Worm (Caenorhabditis elegans) whole organism, L3 larva: ENCODE measurements around the gene srr-6.
A peak's percentile ranks its signal among the peaks of the same experiment; 100 is the strongest.

Source experiments
- aly-2 ChIP-seq: fragments of 150-350 bp; optimal IDR thresholded peaks from 2 replicates; lab custom pipeline; 2014; ENCODE audit warnings: missing biosample characterization, missing genetic modification characterization
- daf-12 ChIP-seq: fragments of 150-350 bp; optimal IDR thresholded peaks from 2 replicates; lab custom pipeline; 2014; ENCODE audit warnings: missing biosample characterization, missing genetic modification reagents, missing genetic modification characterization
- egl-27 ChIP-seq: sonication (generic microtip); optimal IDR thresholded peaks from 4 replicates; lab custom pipeline; 2017; ENCODE audit warnings: missing biosample characterization, missing genetic modification reagents, missing genetic modification characterization
- elt-2 ChIP-seq: sonication (generic microtip); optimal IDR thresholded peaks from 2 replicates; lab custom pipeline; 2016; ENCODE audit warnings: missing genetic modification reagents, mild to moderate bottlenecking, missing genetic modification characterization, missing compliant biosample characterization
- nhr-12 ChIP-seq: fragments of 150-350 bp; optimal IDR thresholded peaks from 2 replicates; lab custom pipeline; 2014; ENCODE audit warnings: missing biosample characterization, missing genetic modification characterization
- nhr-237 ChIP-seq: fragments of 150-350 bp; optimal IDR thresholded peaks from 2 replicates; lab custom pipeline; 2014; ENCODE audit warnings: missing biosample characterization, missing genetic modification characterization
- nhr-76 ChIP-seq: fragments of 150-350 bp; sonication (generic microtip); optimal IDR thresholded peaks from 5 replicates; lab custom pipeline; 2014; ENCODE audit warnings: missing biosample characterization, missing genetic modification characterization
- pqm-1 ChIP-seq: fragments of 150-350 bp; optimal IDR thresholded peaks from 2 replicates; lab custom pipeline; 2017; ENCODE audit warnings: missing biosample characterization, missing genetic modification characterization, inconsistent platforms
- zag-1 ChIP-seq: fragments of 150-350 bp; optimal IDR thresholded peaks from 2 replicates; lab custom pipeline; 2014; ENCODE audit warnings: missing biosample characterization, missing genetic modification characterization
- ztf-4 ChIP-seq: fragments of 150-350 bp; optimal IDR thresholded peaks from 2 replicates; lab custom pipeline; 2014; ENCODE audit warnings: missing biosample characterization, missing genetic modification characterization

DNA sequence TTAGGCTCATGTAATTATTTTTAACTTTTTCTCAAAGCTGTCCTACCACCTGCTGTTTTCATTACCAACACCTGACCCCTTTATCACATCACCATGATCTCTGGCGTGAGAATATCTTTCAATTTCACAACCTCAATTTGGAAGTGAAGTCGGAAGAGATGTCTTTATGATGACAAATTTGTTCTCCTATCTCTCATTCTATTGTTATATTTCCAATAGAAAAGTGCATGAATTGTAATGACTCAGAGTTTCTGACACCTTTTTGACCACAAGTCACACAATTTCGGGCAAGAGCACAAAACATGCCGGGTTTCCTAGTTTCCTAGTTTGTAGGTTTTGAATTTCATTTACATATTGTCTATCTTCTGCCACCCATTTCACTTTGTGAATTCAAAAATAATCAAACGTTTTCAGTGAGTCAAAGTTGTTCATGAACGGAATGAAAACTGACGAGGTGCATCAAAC lies 6.2 kb downstream of the srr-6 start, which contains the start of gene srr-4:
- TF ChIP-seq ztf-4 (tag; lab: Kevin White, UChicago) (no peak), pqm-1 (tag; lab: Kevin White, UChicago) (peak; percentile 28), elt-2 (no peak), nhr-237 (tag; lab: Kevin White, UChicago) (no peak), egl-27 (no peak), nhr-12 (tag; lab: Kevin White, UChicago) (no peak), aly-2 (tag; lab: Kevin White, UChicago) (no peak), zag-1 (tag; lab: Kevin White, UChicago) (no peak), nhr-76 (tag; lab: Kevin White, UChicago) (no peak), daf-12 (tag; lab: Kevin White, UChicago) (no peak)
